Worm (Caenorhabditis elegans): ENCODE measurements around the gene C54F6.3.

- TF ChIP-seq R02D3.7 (tag; optimal IDR thresholded peaks at IDR 0.05) (no peak), hlh-11 (tag; optimal IDR thresholded peaks at IDR 0.05) (no peak), ctbp-1 (GFP tag; IDR thresholded peaks at IDR 0.05) (no peak), dpl-1 (GFP tag; optimal IDR thresholded peaks at IDR 0.05) (no peak), unc-62 (GFP tag; optimal IDR thresholded peaks at IDR 0.05 in 1 of 2) (no peak), unc-62 (tag; optimal IDR thresholded peaks at IDR 0.05) (no peak), lin-39 (tag; optimal IDR thresholded peaks at IDR 0.05) (no peak), nhr-77 (tag; optimal IDR thresholded peaks at IDR 0.05) (no peak)
Observed at ce11 chrV:7523392-7523791, 9.7 kb upstream of the C54F6.3 start, which contains the start of gene C54F6.6.

Measured in whole organism, L4 larva.